Worm (Caenorhabditis elegans) whole organism, mixed stage, embryonic: ENCODE data around the gene F53C3.3.

Experiments
- M03D4.4 ChIP-seq: sonication (generic microtip); optimal IDR thresholded peaks from 2 replicates; lab custom pipeline; 2017; ENCODE audit warnings: mild to moderate bottlenecking, missing genetic modification characterization, missing compliant biosample characterization
- blmp-1 ChIP-seq: fragments of 150-350 bp; optimal IDR thresholded peaks from 2 replicates; lab custom pipeline; 2014; ENCODE audit warnings: missing biosample characterization, missing genetic modification characterization
- ceh-39 ChIP-seq: fragments of 150-350 bp; optimal IDR thresholded peaks from 2 replicates; lab custom pipeline; 2014; ENCODE audit warnings: missing biosample characterization, missing genetic modification characterization
- ceh-43 ChIP-seq: fragments of 200-800 bp; sonication (Bioruptor generic); optimal IDR thresholded peaks from 2 replicates; lab custom pipeline; 2018; ENCODE audit warnings: mild to moderate bottlenecking, missing genetic modification characterization, moderate library complexity, missing compliant biosample characterization
- cnd-1 ChIP-seq: fragments of 200-800 bp; sonication (Bioruptor generic); optimal IDR thresholded peaks from 2 replicates; lab custom pipeline; 2018; ENCODE audit warnings: mild to moderate bottlenecking, missing genetic modification characterization, missing compliant biosample characterization
- drap-1 ChIP-seq: fragments of 200-800 bp; sonication (Bioruptor generic); optimal IDR thresholded peaks from 3 replicates; lab custom pipeline; 2018; ENCODE audit warnings: mild to moderate bottlenecking, missing genetic modification characterization, missing compliant biosample characterization
- elt-1 ChIP-seq: sonication (generic microtip); optimal IDR thresholded peaks from 2 replicates; lab custom pipeline; 2017; ENCODE audit warnings: missing genetic modification characterization, mild to moderate bottlenecking, missing compliant biosample characterization, antibody characterized with exemption, moderate library complexity, borderline replicate concordance; ENCODE audit not compliant: insufficient read depth
- elt-3 ChIP-seq: fragments of 150-350 bp; optimal IDR thresholded peaks from 2 replicates; lab custom pipeline; 2014; ENCODE audit warnings: missing biosample characterization, missing genetic modification characterization
- ham-2 ChIP-seq: fragments of 200-800 bp; sonication (Bioruptor generic); optimal IDR thresholded peaks from 2 replicates; lab custom pipeline; 2018; ENCODE audit warnings: mild to moderate bottlenecking, missing genetic modification characterization, missing compliant biosample characterization
- lin-13 ChIP-seq: fragments of 150-350 bp; optimal IDR thresholded peaks from 2 replicates; lab custom pipeline; 2014; ENCODE audit warnings: missing biosample characterization, missing genetic modification characterization
- lin-32 ChIP-seq: fragments of 200-800 bp; sonication (Bioruptor generic); optimal IDR thresholded peaks from 2 replicates; lab custom pipeline; 2018; ENCODE audit warnings: mild to moderate bottlenecking, missing genetic modification characterization, missing compliant biosample characterization
- lsy-2 ChIP-seq: fragments of 150-350 bp; optimal IDR thresholded peaks from 2 replicates; lab custom pipeline; 2014; ENCODE audit warnings: missing biosample characterization, missing genetic modification characterization
- mab-5 ChIP-seq: fragments of 150-350 bp; optimal IDR thresholded peaks from 2 replicates; lab custom pipeline; 2014; ENCODE audit warnings: missing biosample characterization, missing genetic modification characterization
- mep-1 ChIP-seq: fragments of 150-350 bp; optimal IDR thresholded peaks from 2 replicates; lab custom pipeline; 2017; ENCODE audit warnings: missing biosample characterization, missing genetic modification reagents, missing genetic modification characterization, inconsistent platforms
- nhr-12 ChIP-seq: fragments of 150-350 bp; optimal IDR thresholded peaks from 2 replicates; lab custom pipeline; 2014; ENCODE audit warnings: missing biosample characterization, missing genetic modification characterization
- nhr-237 ChIP-seq: fragments of 150-350 bp; optimal IDR thresholded peaks from 2 replicates; lab custom pipeline; 2014; ENCODE audit warnings: missing biosample characterization, missing genetic modification characterization
- nhr-28 ChIP-seq: fragments of 150-350 bp; optimal IDR thresholded peaks from 2 replicates; lab custom pipeline; 2014; ENCODE audit warnings: missing biosample characterization, missing genetic modification characterization
- nhr-76 ChIP-seq: sonication (generic microtip); optimal IDR thresholded peaks from 2 replicates; lab custom pipeline; 2017; ENCODE audit warnings: missing biosample characterization, missing genetic modification characterization
- pha-4 ChIP-seq: fragments of 150-350 bp; optimal IDR thresholded peaks from 2 replicates; lab custom pipeline; 2018; ENCODE audit warnings: missing biosample characterization, missing genetic modification reagents, missing genetic modification characterization
- sem-2 ChIP-seq: fragments of 200-800 bp; sonication (Bioruptor generic); optimal IDR thresholded peaks from 2 replicates; lab custom pipeline; 2018; ENCODE audit warnings: mild to moderate bottlenecking, missing genetic modification characterization, missing compliant biosample characterization
- snpc-4 ChIP-seq: fragments of 150-350 bp; optimal IDR thresholded peaks from 2 replicates; lab custom pipeline; 2014; ENCODE audit warnings: missing biosample characterization, missing genetic modification characterization
- sptf-1 ChIP-seq: sonication (generic microtip); optimal IDR thresholded peaks from 2 replicates; lab custom pipeline; 2017; ENCODE audit warnings: mild to moderate bottlenecking, missing genetic modification characterization, moderate library complexity, missing compliant biosample characterization
- unc-120 ChIP-seq: sonication (generic microtip); optimal IDR thresholded peaks from 2 replicates; lab custom pipeline; 2017; ENCODE audit warnings: missing genetic modification characterization, missing compliant biosample characterization; ENCODE audit not compliant: poor library complexity, severe bottlenecking
- unc-39 ChIP-seq: fragments of 150-350 bp; optimal IDR thresholded peaks from 2 replicates; lab custom pipeline; 2014; ENCODE audit warnings: missing biosample characterization, missing genetic modification characterization
- unc-62 ChIP-seq: fragments of 150-350 bp; optimal IDR thresholded peaks from 2 replicates; lab custom pipeline; 2014; ENCODE audit warnings: missing biosample characterization, missing genetic modification reagents, missing genetic modification characterization
- zip-8 ChIP-seq: fragments of 150-350 bp; optimal IDR thresholded peaks from 2 replicates; lab custom pipeline; 2014; ENCODE audit warnings: missing biosample characterization, missing genetic modification characterization
- ztf-11 ChIP-seq: fragments of 150-350 bp; optimal IDR thresholded peaks from 2 replicates; lab custom pipeline; 2014; ENCODE audit warnings: missing biosample characterization, missing genetic modification characterization

The F53C3.3 gene

ce11 chrII:3906615-3907190 is 4.0 kb downstream of the F53C3.3 start, which contains the start of the genes F53C3.11 and fbxb-103:
Gene F53C3.11, minus strand, starts transcription at chrII:3906715.
Gene fbxb-103, plus strand, starts transcription at chrII:3907140.
- no peak for TF ChIP-seq nhr-12 (tag; lab: Kevin White, UChicago)
- TF ChIP-seq ztf-11, result no peak
- no peak for TF ChIP-seq zip-8 (tag; lab: Kevin White, UChicago)
- no peak for TF ChIP-seq nhr-76 (tag; lab: Kevin White, UChicago)
- no peak for TF ChIP-seq M03D4.4 (tag; lab: Kevin White, UChicago)
- TF ChIP-seq, all 35 proteins: peak for 0

- TF ChIP-seq M03D4.4 (tag; lab: Kevin White, UChicago) (no peak), nhr-237 (tag; lab: Kevin White, UChicago) (no peak)
- TF ChIP-seq, all 35 proteins: peak for 0
These were observed 5.5 kb downstream of the F53C3.3 start for ce11 chrII:3908135-3908534.

DNA sequence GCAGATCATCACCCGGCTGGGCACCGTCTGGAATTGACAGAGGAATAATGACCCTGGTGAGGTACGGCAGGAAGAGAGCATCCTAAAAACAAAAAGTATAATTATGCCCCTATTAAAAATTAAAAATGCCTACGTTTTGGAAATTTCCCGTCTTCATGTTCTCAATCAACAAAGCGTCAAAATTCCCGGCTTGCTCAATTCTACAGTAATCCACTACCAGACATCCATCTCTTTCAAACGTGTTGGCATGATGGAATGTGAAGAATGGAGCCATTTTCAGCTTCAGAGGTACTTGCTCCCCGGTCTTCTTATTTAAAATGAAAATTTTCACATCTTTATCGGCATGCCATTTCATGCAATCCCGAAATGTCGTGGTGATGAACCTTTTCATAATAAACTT is 6.6 kb downstream of the F53C3.3 start:
- TF ChIP-seq unc-62 (no peak), mep-1 (tag; lab: Kevin White, UChicago) (no peak), lin-13 (tag; lab: Kevin White, UChicago) (no peak), lin-32 (GFP tag; lab: Kevin White, UChicago) (no peak), cnd-1 (tag; lab: Kevin White, UChicago) (no peak), elt-1 (no peak), lsy-2 (tag; lab: Kevin White, UChicago) (no peak), nhr-12 (tag; lab: Kevin White, UChicago) (no peak)

DNA sequence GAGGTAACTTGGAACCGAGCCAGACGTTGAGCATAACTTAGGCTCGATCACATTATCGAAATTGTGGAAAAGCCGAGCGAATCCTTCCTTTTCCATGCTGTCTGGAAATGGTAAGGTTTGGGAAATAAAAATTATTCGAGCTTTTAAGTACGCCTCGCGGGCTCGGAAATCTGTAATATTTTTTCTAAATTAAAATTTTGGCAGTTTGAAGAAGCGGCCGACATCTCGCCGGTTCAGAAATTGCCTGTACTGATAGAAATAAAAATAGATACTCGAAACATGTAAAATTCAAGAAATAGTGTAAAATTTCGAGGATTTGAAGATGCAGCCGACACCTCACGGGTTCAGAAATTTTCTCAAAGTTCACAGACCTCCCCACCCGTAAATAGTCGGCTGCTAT is 8.1 kb downstream of the F53C3.3 start, which contains the start of gene bcmo-2:
bcmo-2 (minus strand) TSS at position 101 of the 400 bp plus-strand sequence.
- no peak for TF ChIP-seq mab-5 (tag; lab: Kevin White, UChicago)
- TF ChIP-seq elt-3, result no peak

- TF ChIP-seq pha-4 (no peak), ham-2 (GFP tag; lab: Kevin White, UChicago) (no peak), nhr-237 (tag; lab: Kevin White, UChicago) (no peak), cnd-1 (tag; lab: Kevin White, UChicago) (no peak), snpc-4 (tag; lab: Kevin White, UChicago) (no peak), sem-2 (no peak), mep-1 (tag; lab: Kevin White, UChicago) (no peak), nhr-76 (tag; lab: Kevin White, UChicago) (no peak)
- TF ChIP-seq, all 35 proteins: peak for 0
These were observed 8.6 kb downstream of the F53C3.3 start for ce11 chrII:3911284-3911683.

DNA sequence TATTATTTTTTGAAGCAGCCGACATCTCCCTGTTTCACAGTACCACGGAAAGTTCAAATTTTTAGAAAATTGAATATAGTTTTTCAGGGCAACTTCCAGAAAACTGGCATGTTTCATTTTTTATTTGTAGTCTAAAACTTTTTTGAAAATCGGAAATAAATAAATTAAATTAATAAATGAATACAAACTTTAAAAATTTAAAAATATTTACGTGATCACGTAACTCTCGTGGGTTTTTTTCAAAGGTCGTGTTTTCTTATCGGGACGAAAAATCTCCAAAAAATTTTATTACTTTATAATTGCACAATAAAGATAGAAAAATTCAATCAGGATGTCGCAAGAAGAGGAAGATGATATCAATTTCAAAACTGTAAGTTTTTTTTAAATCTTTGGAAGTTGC is 9.1 kb downstream of the F53C3.3 start, which contains the start of gene F53C3.1:
F53C3.1 (plus strand) TSS at position 301 of the 400 bp plus-strand sequence.
- TF ChIP-seq ceh-39 (no peak), drap-1 (GFP tag; lab: Kevin White, UChicago) (no peak), M03D4.4 (tag; lab: Kevin White, UChicago) (no peak), unc-39 (tag; lab: Kevin White, UChicago) (no peak), elt-1 (no peak)

DNA sequence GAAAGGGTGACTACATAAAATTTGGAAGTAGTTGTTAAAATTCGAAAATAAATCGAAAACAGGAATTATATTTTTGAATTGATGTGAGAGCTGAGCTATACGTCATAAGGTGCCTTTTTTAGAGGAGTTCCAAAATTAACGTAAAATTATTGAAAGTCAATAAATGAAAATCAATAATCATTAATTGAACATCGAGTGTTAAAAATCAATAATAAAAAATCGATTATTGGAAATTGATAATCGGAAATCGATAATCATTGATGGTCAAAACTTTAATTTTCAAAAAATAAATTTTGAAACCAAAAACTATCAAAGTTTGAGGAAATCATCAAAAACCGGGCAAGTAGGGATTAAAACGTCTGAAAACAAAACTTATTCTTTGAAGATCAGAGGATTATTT is 11.0 kb downstream of the F53C3.3 start:
- TF ChIP-seq ceh-43 (GFP tag; lab: Kevin White, UChicago) (no peak), sem-2 (no peak), unc-62 (no peak), mab-5 (tag; lab: Kevin White, UChicago) (no peak), cnd-1 (tag; lab: Kevin White, UChicago) (no peak), unc-120 (no peak), blmp-1 (tag; lab: Kevin White, UChicago) (no peak), ztf-11 (no peak), unc-39 (tag; lab: Kevin White, UChicago) (no peak), sptf-1 (no peak), nhr-28 (tag; lab: Kevin White, UChicago) (no peak), lin-32 (GFP tag; lab: Kevin White, UChicago) (no peak), elt-3 (no peak), pha-4 (no peak)
